Worm (Caenorhabditis elegans): ENCODE data around the gene Y47D3A.14.

DNA sequence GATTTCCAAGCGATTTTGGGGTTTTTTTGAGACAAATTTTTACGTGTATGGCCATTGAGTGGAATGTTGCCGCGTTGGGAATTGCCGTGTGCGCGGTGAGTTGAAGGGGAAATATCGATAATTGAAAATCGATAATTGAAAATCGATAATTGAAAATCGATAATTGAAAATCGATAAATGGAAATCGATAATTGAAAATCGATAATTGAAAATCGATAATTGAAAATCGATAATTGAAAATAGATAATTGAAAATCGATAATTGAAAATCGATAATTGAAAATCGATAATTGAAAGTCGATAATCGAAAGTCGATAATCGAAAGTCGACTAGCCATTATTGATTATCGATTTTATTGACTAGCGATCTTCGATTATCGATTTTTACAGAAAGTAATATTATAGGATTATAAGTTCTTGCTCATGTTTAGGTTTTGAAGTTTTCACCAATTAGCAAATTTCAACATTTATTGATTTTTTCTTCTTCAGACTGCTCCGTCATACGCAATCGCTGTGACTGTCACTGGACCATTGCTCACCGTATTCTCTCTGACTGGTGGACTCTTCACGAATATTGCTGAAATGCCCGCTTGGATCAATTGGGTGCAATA is 15.0 kb downstream of the Y47D3A.14 start:
- TF ChIP-seq lin-13 (tag; optimal IDR thresholded peaks at IDR 0.05) = no peak
- no peak for TF ChIP-seq nhr-28 (tag; optimal IDR thresholded peaks at IDR 0.05)
- TF ChIP-seq nhr-237 (tag; optimal IDR thresholded peaks at IDR 0.05) = no peak
- TF ChIP-seq nhr-76 (tag; optimal IDR thresholded peaks at IDR 0.05) = no peak
- TF ChIP-seq unc-62 (GFP tag; optimal IDR thresholded peaks at IDR 0.05) = no peak
- TF ChIP-seq pha-4 (tag; optimal IDR thresholded peaks at IDR 0.05) = no peak

Measured in whole organism, mixed stage, embryonic.